Worm (Caenorhabditis elegans) whole organism, L4 larva: Measurements from ENCODE around the gene meg-3.

Experiments
- D1046.2 ChIP-seq: fragments of 200-800 bp; sonication (Bioruptor generic); IDR thresholded peaks from 2 replicates; pipeline ENCODE4 v1.3.6; 2022; ENCODE audit warnings: missing genetic modification characterization, missing compliant biosample characterization
- F37D6.2 ChIP-seq: sonication (generic microtip); optimal IDR thresholded peaks from 2 replicates; lab custom pipeline; 2016; ENCODE audit warnings: mild to moderate bottlenecking, missing genetic modification characterization, missing compliant biosample characterization
- T20F7.1 ChIP-seq: fragments of 200-800 bp; sonication (Bioruptor generic); optimal IDR thresholded peaks from 2 replicates; lab custom pipeline; 2018; ENCODE audit warnings: mild to moderate bottlenecking, missing genetic modification characterization, missing compliant biosample characterization
- aha-1 ChIP-seq: fragments of 150-350 bp; peaks from one replicate; lab custom pipeline; 2014; ENCODE audit warnings: missing biosample characterization, missing genetic modification characterization
- ama-1 ChIP-seq: fragments of 150-350 bp; optimal IDR thresholded peaks from 2 replicates; lab custom pipeline; 2014; ENCODE audit warnings: inconsistent platforms, mixed read lengths
- arid-1 ChIP-seq: fragments of 200-800 bp; sonication (Bioruptor generic); conservative IDR thresholded peaks from 2 replicates; pipeline ENCODE4 v1.3.6; 2022; ENCODE audit warnings: missing genetic modification reagents, missing genetic modification characterization, missing compliant biosample characterization
- attf-4 ChIP-seq: sonication (generic microtip); optimal IDR thresholded peaks from 3 replicates; lab custom pipeline; 2017; ENCODE audit warnings: missing biosample characterization, missing genetic modification characterization
- ceh-20 ChIP-seq: fragments of 200-800 bp; sonication (Bioruptor generic); IDR thresholded peaks from 2 replicates; pipeline ENCODE4 v1.3.6; 2022; ENCODE audit warnings: missing genetic modification reagents, missing genetic modification characterization, missing compliant biosample characterization
- ceh-28 ChIP-seq: fragments of 150-350 bp; optimal IDR thresholded peaks from 2 replicates; lab custom pipeline; 2014; ENCODE audit warnings: missing biosample characterization, missing genetic modification reagents, missing genetic modification characterization
- ceh-62 ChIP-seq: sonication (generic microtip); optimal IDR thresholded peaks from 2 replicates; lab custom pipeline; 2017; ENCODE audit warnings: missing biosample characterization, missing genetic modification characterization
- cey-2 ChIP-seq: sonication (generic microtip); optimal IDR thresholded peaks from 3 replicates; lab custom pipeline; 2017; ENCODE audit warnings: missing genetic modification characterization, mild to moderate bottlenecking, missing compliant biosample characterization, antibody characterized with exemption, borderline replicate concordance; ENCODE audit not compliant: insufficient read depth
- daf-8 ChIP-seq: fragments of 200-800 bp; sonication (Bioruptor generic); IDR thresholded peaks from 2 replicates; pipeline ENCODE4 v1.3.6; 2022; ENCODE audit warnings: missing genetic modification characterization, missing compliant biosample characterization
- dpl-1 ChIP-seq: fragments of 150-350 bp; optimal IDR thresholded peaks from 2 replicates; lab custom pipeline; 2014; ENCODE audit warnings: missing biosample characterization, missing genetic modification reagents, missing genetic modification characterization
- duxl-1 ChIP-seq: sonication (generic microtip); optimal IDR thresholded peaks from 2 replicates; lab custom pipeline; 2016; ENCODE audit warnings: mild to moderate bottlenecking, missing genetic modification characterization, moderate library complexity, missing compliant biosample characterization; ENCODE audit not compliant: poor library complexity
- egl-27 ChIP-seq: sonication (generic microtip); optimal IDR thresholded peaks from 3 replicates; lab custom pipeline; 2017; ENCODE audit warnings: missing biosample characterization, missing genetic modification reagents, missing genetic modification characterization
- egl-43 ChIP-seq: fragments of 200-800 bp; sonication (Bioruptor generic); IDR thresholded peaks from 2 replicates; pipeline ENCODE4 v1.3.6; 2022; ENCODE audit warnings: missing genetic modification reagents, missing genetic modification characterization, missing compliant biosample characterization
- fkh-10 ChIP-seq: fragments of 150-350 bp; optimal IDR thresholded peaks from 2 replicates; lab custom pipeline; 2014; ENCODE audit warnings: missing biosample characterization, missing genetic modification reagents, missing genetic modification characterization
- fos-1 ChIP-seq: fragments of 150-350 bp; optimal IDR thresholded peaks from 2 replicates; lab custom pipeline; 2014; ENCODE audit warnings: missing biosample characterization, missing genetic modification characterization
- gei-8 ChIP-seq: fragments of 200-800 bp; sonication (Bioruptor generic); optimal IDR thresholded peaks from 2 replicates; lab custom pipeline; 2018; ENCODE audit warnings: mild to moderate bottlenecking, missing genetic modification characterization, missing compliant biosample characterization
- hlh-11 ChIP-seq: fragments of 200-800 bp; sonication (Bioruptor generic); optimal IDR thresholded peaks from 2 replicates; lab custom pipeline; 2018; ENCODE audit warnings: mild to moderate bottlenecking, missing genetic modification characterization, missing compliant biosample characterization
- jun-1 ChIP-seq: fragments of 150-350 bp; optimal IDR thresholded peaks from 2 replicates; lab custom pipeline; 2014; ENCODE audit warnings: missing biosample characterization, missing genetic modification reagents, missing genetic modification characterization
- lim-7 ChIP-seq: fragments of 200-800 bp; sonication (Bioruptor generic); IDR thresholded peaks from 2 replicates; pipeline ENCODE4 v1.3.6; 2022; ENCODE audit warnings: missing genetic modification characterization, missing compliant biosample characterization
- lin-29 ChIP-seq: fragments of 200-800 bp; sonication (Bioruptor generic); IDR thresholded peaks from 2 replicates; pipeline ENCODE4 v1.3.6; 2022; ENCODE audit warnings: missing genetic modification reagents, missing genetic modification characterization, missing compliant biosample characterization
- lin-39 ChIP-seq: fragments of 150-350 bp; optimal IDR thresholded peaks from 2 replicates; lab custom pipeline; 2014; ENCODE audit warnings: missing biosample characterization, missing genetic modification reagents, missing genetic modification characterization
- lsy-2 ChIP-seq, 2 experiments: fragments of 150-350 bp in 1 of 2; sonication (generic microtip) in 1 of 2; optimal IDR thresholded peaks; 2 replicates each; lab custom pipeline; 2014 to 2017; ENCODE audit warnings: missing biosample characterization in 2 of 2, missing genetic modification characterization in 2 of 2
- madf-5 ChIP-seq, 2 experiments: fragments of 200-800 bp; sonication (Bioruptor generic); IDR thresholded peaks; 2 replicates each; pipeline ENCODE4 v1.3.6; 2022; ENCODE audit warnings: missing compliant biosample characterization in 2 of 2, missing genetic modification characterization in 2 of 2
- mdl-1 ChIP-seq, 2 experiments: fragments of 150-350 bp in 1 of 2; sonication (generic microtip) in 1 of 2; optimal IDR thresholded peaks; 2 replicates each; lab custom pipeline; 2014 to 2017; ENCODE audit warnings: missing biosample characterization in 2 of 2, missing genetic modification characterization in 2 of 2
- mdt-29 ChIP-seq: fragments of 200-800 bp; sonication (Bioruptor generic); IDR thresholded peaks from 2 replicates; pipeline ENCODE4 v1.3.6; 2022; ENCODE audit warnings: missing genetic modification reagents, missing genetic modification characterization, missing compliant biosample characterization
- mxl-2 ChIP-seq: fragments of 200-800 bp; sonication (Bioruptor generic); conservative IDR thresholded peaks from 2 replicates; pipeline ENCODE4 v1.3.6; 2022; ENCODE audit warnings: missing genetic modification reagents, missing genetic modification characterization, missing compliant biosample characterization
- mxl-3 ChIP-seq: fragments of 200-800 bp; sonication (Bioruptor generic); optimal IDR thresholded peaks from 2 replicates; lab custom pipeline; 2018; ENCODE audit warnings: mild to moderate bottlenecking, missing genetic modification characterization, missing compliant biosample characterization
- nhr-25 ChIP-seq: sonication (generic microtip); optimal IDR thresholded peaks from 2 replicates; lab custom pipeline; 2017; ENCODE audit warnings: missing genetic modification characterization, mild to moderate bottlenecking, missing compliant biosample characterization, antibody characterized with exemption, moderate library complexity, borderline replicate concordance; ENCODE audit not compliant: insufficient read depth
- nhr-28 ChIP-seq: fragments of 150-350 bp; optimal IDR thresholded peaks from 2 replicates; lab custom pipeline; 2014; ENCODE audit warnings: missing biosample characterization, missing genetic modification characterization
- nhr-76 ChIP-seq: fragments of 150-350 bp; optimal IDR thresholded peaks from 2 replicates; lab custom pipeline; 2014; ENCODE audit warnings: missing biosample characterization, missing genetic modification characterization
- pqm-1 ChIP-seq: sonication (generic microtip); optimal IDR thresholded peaks from 2 replicates; lab custom pipeline; 2017; ENCODE audit warnings: missing biosample characterization, missing genetic modification characterization
- rbr-2 ChIP-seq: sonication (generic microtip); optimal IDR thresholded peaks from 2 replicates; lab custom pipeline; 2016; ENCODE audit warnings: missing genotype, missing genetic modification characterization, missing compliant biosample characterization
- skn-1 ChIP-seq: fragments of 150-350 bp; optimal IDR thresholded peaks from 2 replicates; lab custom pipeline; 2014; ENCODE audit warnings: missing biosample characterization, missing genetic modification characterization
- snpc-1.2 ChIP-seq: fragments of 200-800 bp; sonication (Bioruptor generic); IDR thresholded peaks from 2 replicates; pipeline ENCODE4 v1.3.6; 2022; ENCODE audit warnings: missing genetic modification reagents, missing genetic modification characterization, missing compliant biosample characterization
- tra-1 ChIP-seq: fragments of 200-800 bp; sonication (Bioruptor generic); IDR thresholded peaks from 2 replicates; pipeline ENCODE4 v1.3.6; 2022; ENCODE audit warnings: missing genetic modification reagents, missing genetic modification characterization, missing compliant biosample characterization
- unc-62 ChIP-seq, 3 experiments: fragments of 150-350 bp in 1 of 3; sonication (generic microtip); optimal IDR thresholded peaks in 2 of 3; peaks in 1 of 3; 1 replicate in 1 of 3; 2 replicates in 2 of 3; lab custom pipeline; 2014 to 2017; ENCODE audit warnings: missing biosample characterization in 3 of 3, missing genetic modification characterization in 3 of 3, missing genetic modification reagents in 3 of 3, missing genotype in 1 of 3
- zip-11 ChIP-seq: fragments of 200-800 bp; sonication (Bioruptor generic); IDR thresholded peaks from 2 replicates; pipeline ENCODE4 v1.3.6; 2022; ENCODE audit warnings: missing genetic modification characterization, missing compliant biosample characterization
- zip-2 ChIP-seq: fragments of 150-350 bp; optimal IDR thresholded peaks from 2 replicates; lab custom pipeline; 2014; ENCODE audit warnings: missing biosample characterization, missing genetic modification characterization
- ztf-7 ChIP-seq: fragments of 150-350 bp; optimal IDR thresholded peaks from 2 replicates; lab custom pipeline; 2014; ENCODE audit warnings: missing biosample characterization, missing genetic modification characterization

The meg-3 gene

DNA sequence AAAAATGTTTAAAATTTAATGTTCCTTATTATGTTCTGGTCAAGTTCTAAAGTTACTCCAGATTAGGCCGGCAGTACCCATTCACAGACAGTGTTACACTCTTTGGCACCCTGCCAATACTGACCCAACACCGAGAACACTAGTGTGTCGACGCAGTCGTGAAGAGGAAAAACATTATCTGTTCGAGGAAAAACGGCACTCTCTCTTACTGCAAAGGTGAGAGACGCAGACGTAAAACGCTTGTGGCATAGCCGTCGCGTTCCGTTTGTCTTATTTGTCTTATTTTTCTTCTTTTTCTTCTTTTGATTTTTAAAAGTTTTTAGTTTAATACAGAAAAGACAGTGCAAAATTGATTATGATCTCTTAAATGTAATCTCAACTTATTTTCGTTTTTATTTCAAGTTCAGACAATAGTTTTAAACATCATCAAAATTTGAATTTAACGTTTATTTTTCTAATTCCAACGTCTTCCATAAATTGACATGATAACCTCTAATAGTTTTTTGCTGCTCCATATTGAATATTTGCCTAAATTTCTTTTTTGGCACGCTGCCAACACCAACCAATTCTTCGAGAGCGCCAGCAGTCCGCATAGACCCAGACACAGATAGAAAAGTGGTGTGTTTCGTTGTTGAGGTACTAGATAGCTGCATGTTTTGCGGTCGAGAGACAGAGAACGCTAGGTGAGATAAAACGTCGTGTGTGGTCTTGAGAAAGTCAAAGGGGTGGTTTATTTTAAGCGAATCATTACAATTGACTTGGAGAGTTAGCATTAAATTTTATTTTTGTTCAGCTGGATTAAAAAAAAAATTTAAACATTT, 28.3 kb downstream of the meg-3 start (continued):
- no peak for TF ChIP-seq lin-39 (tag; lab: Kevin White, UChicago)
- TF ChIP-seq gei-8 (GFP tag; lab: Kevin White, UChicago), result no peak
- TF ChIP-seq mdt-29, result no peak
- TF ChIP-seq F37D6.2, result no peak
- TF ChIP-seq snpc-1.2 (GFP tag; lab: Robert Waterston, UW), result no peak
- no peak for TF ChIP-seq D1046.2 (GFP tag; lab: Robert Waterston, UW)
- no peak for TF ChIP-seq rbr-2 (tag; lab: Kevin White, UChicago)
- TF ChIP-seq zip-11, result no peak
- TF ChIP-seq lsy-2 (tag; optimal IDR thresholded peaks at IDR 0.05; lab: Kevin White, UChicago), result no peak
- peak in 1 of 2 experiments; percentile 34 for TF ChIP-seq mdl-1 (tag; optimal IDR thresholded peaks at IDR 0.05; lab: Kevin White, UChicago)
- no peak for TF ChIP-seq aha-1 (tag; lab: Kevin White, UChicago)
- TF ChIP-seq madf-5 (GFP tag; IDR thresholded peaks at IDR 0.05; lab: Robert Waterston, UW), result no peak
- no peak for TF ChIP-seq mxl-2 (GFP tag; lab: Robert Waterston, UW)
- no peak for TF ChIP-seq arid-1 (GFP tag; lab: Robert Waterston, UW)
- TF ChIP-seq nhr-25 (tag; lab: Kevin White, UChicago), result no peak
- TF ChIP-seq unc-62 (GFP tag; optimal IDR thresholded peaks at IDR 0.05 in 1 of 2; lab: Kevin White, UChicago), result peak in 1 of 2 experiments; percentile 97
- no peak for TF ChIP-seq unc-62 (tag; optimal IDR thresholded peaks at IDR 0.05; lab: Kevin White, UChicago)
- TF ChIP-seq ceh-62 (tag; lab: Kevin White, UChicago), result no peak
- TF ChIP-seq fos-1 (tag; lab: Kevin White, UChicago), result no peak
- no peak for TF ChIP-seq egl-43 (GFP tag; lab: Robert Waterston, UW)
- TF ChIP-seq duxl-1 (tag; lab: Kevin White, UChicago), result peak; percentile 87
- TF ChIP-seq ceh-20 (GFP tag; lab: Robert Waterston, UW), result no peak
- no peak for TF ChIP-seq ama-1 (lab: Kevin White, UChicago)
- TF ChIP-seq attf-4 (tag; lab: Kevin White, UChicago), result no peak
- TF ChIP-seq ceh-28 (tag; lab: Kevin White, UChicago), result no peak
- peak; percentile 30 for TF ChIP-seq nhr-28 (tag; lab: Kevin White, UChicago)
- TF ChIP-seq cey-2 (tag; lab: Kevin White, UChicago), result no peak
- TF ChIP-seq egl-27 (tag; lab: Kevin White, UChicago), result no peak
- no peak for TF ChIP-seq jun-1 (tag; lab: Kevin White, UChicago)
- no peak for TF ChIP-seq T20F7.1 (GFP tag; lab: Kevin White, UChicago)
- peak; percentile 91 for TF ChIP-seq tra-1 (GFP tag; lab: Robert Waterston, UW)
- no peak for TF ChIP-seq lin-29 (GFP tag; lab: Robert Waterston, UW)
- peak; percentile 18 for TF ChIP-seq pqm-1 (tag; lab: Kevin White, UChicago)
- peak; percentile 54 for TF ChIP-seq hlh-11 (tag; lab: Kevin White, UChicago)
- TF ChIP-seq mxl-3 (GFP tag; lab: Kevin White, UChicago), result peak; percentile 45
- no peak for TF ChIP-seq lim-7
- no peak for TF ChIP-seq fkh-10 (GFP tag; lab: Kevin White, UChicago)
- TF ChIP-seq ztf-7, result no peak
- no peak for TF ChIP-seq daf-8 (GFP tag; lab: Robert Waterston, UW)
- no peak for TF ChIP-seq dpl-1 (GFP tag; lab: Kevin White, UChicago)
- TF ChIP-seq zip-2 (tag; lab: Kevin White, UChicago), result no peak
- no peak for TF ChIP-seq nhr-76 (tag; lab: Kevin White, UChicago)
- no peak for TF ChIP-seq skn-1
